Fruit fly (Drosophila melanogaster) whole organism, embryonic: Measurements from ENCODE around the gene CG33107.

ENCODE experiments used
- BEAF-32 ChIP-seq: fragments of 200-800 bp; sonication (Bioruptor generic); optimal IDR thresholded peaks from 3 replicates; lab custom pipeline; 2017; ENCODE audit warnings: missing biosample characterization, missing genetic modification characterization, mild to moderate bottlenecking, moderate library complexity, missing genetic modification reagents
- CG11093 ChIP-seq: fragments of 200-800 bp; sonication (Bioruptor generic); IDR thresholded peaks from 3 replicates; pipeline ENCODE4 v1.3.6; 2022; ENCODE audit warnings: missing biosample characterization, missing genetic modification characterization
- CG11504 ChIP-seq: fragments of 200-800 bp; sonication (Bioruptor generic); optimal IDR thresholded peaks from 3 replicates; lab custom pipeline; 2019; ENCODE audit warnings: missing biosample characterization, mild to moderate bottlenecking, missing genetic modification characterization, moderate library complexity
- CG12071 ChIP-seq: fragments of 200-800 bp; sonication (Bioruptor generic); optimal IDR thresholded peaks from 3 replicates; lab custom pipeline; 2018; ENCODE audit warnings: missing biosample characterization, mild to moderate bottlenecking, missing genetic modification characterization
- CG12744 ChIP-seq: fragments of 200-800 bp; sonication (Bioruptor generic); optimal IDR thresholded peaks from 2 replicates; lab custom pipeline; 2016; ENCODE audit warnings: missing biosample characterization, missing genetic modification characterization
- CG14050 ChIP-seq: fragments of 200-800 bp; sonication (Bioruptor generic); IDR thresholded peaks from 3 replicates; pipeline ENCODE4 v1.3.6; 2022; ENCODE audit warnings: missing biosample characterization, missing genetic modification characterization
- CG16813 ChIP-seq: fragments of 200-800 bp; sonication (Bioruptor generic); IDR thresholded peaks from 3 replicates; pipeline ENCODE4 v1.3.6; 2022; ENCODE audit warnings: missing biosample characterization, missing genetic modification characterization; ENCODE audit not compliant: partially characterized antibody
- CG17361 ChIP-seq: fragments of 200-800 bp; sonication (Bioruptor generic); IDR thresholded peaks from 3 replicates; pipeline ENCODE4 v1.3.6; 2022; ENCODE audit warnings: missing biosample characterization, missing genetic modification characterization
- CG17912 ChIP-seq: fragments of 200-800 bp; sonication (Bioruptor generic); optimal IDR thresholded peaks from 2 replicates; lab custom pipeline; 2018; ENCODE audit warnings: missing biosample characterization, mild to moderate bottlenecking, missing genetic modification characterization
- CG1792 ChIP-seq: fragments of 200-800 bp; sonication (Bioruptor generic); optimal IDR thresholded peaks from 2 replicates; lab custom pipeline; 2016; ENCODE audit warnings: missing biosample characterization, missing genetic modification characterization
- CG2712 ChIP-seq: fragments of 200-800 bp; optimal IDR thresholded peaks from 3 replicates; lab custom pipeline; 2019; ENCODE audit warnings: missing biosample characterization, mild to moderate bottlenecking, missing genetic modification characterization, moderate library complexity
- CG34376 ChIP-seq: fragments of 200-800 bp; sonication (Bioruptor generic); optimal IDR thresholded peaks from 2 replicates; lab custom pipeline; 2018; ENCODE audit warnings: missing biosample characterization, mild to moderate bottlenecking, missing genetic modification characterization
- CG43689 ChIP-seq: fragments of 200-800 bp; sonication (Bioruptor generic); IDR thresholded peaks from 2 replicates; pipeline ENCODE4 v1.3.6; 2022; ENCODE audit warnings: missing biosample characterization, missing genetic modification characterization
- CG4854 ChIP-seq: fragments of 200-800 bp; sonication (Bioruptor generic); optimal IDR thresholded peaks from 2 replicates; lab custom pipeline; 2016; ENCODE audit warnings: missing biosample characterization, missing genetic modification characterization, inconsistent platforms
- CG7839 ChIP-seq: fragments of 200-800 bp; sonication (Bioruptor generic); optimal IDR thresholded peaks from 3 replicates; lab custom pipeline; 2018; ENCODE audit warnings: missing biosample characterization, mild to moderate bottlenecking, missing genetic modification characterization, moderate library complexity
- CG8944 ChIP-seq: fragments of 200-800 bp; sonication (Bioruptor generic); optimal IDR thresholded peaks from 3 replicates; lab custom pipeline; 2016; ENCODE audit warnings: missing biosample characterization, missing genetic modification characterization
- CrebB ChIP-seq: fragments of 200-800 bp; sonication (Bioruptor generic); optimal IDR thresholded peaks from 3 replicates; lab custom pipeline; 2018; ENCODE audit warnings: missing biosample characterization, mild to moderate bottlenecking, missing genetic modification characterization
- D19B ChIP-seq: fragments of 200-800 bp; sonication (Bioruptor generic); optimal IDR thresholded peaks from 2 replicates; lab custom pipeline; 2017; ENCODE audit warnings: missing biosample characterization, mild to moderate bottlenecking, missing genetic modification characterization
- Mad ChIP-seq: fragments of 200-800 bp; sonication (Bioruptor generic); optimal IDR thresholded peaks from 2 replicates; lab custom pipeline; 2016; ENCODE audit warnings: missing biosample characterization, missing genetic modification characterization
- Oaz ChIP-seq: fragments of 200-800 bp; sonication (Bioruptor generic); IDR thresholded peaks from 2 replicates; pipeline ENCODE4 v1.3.6; 2022; ENCODE audit warnings: missing biosample characterization, missing genetic modification characterization
- Oli ChIP-seq: fragments of 200-800 bp; sonication (Bioruptor generic); optimal IDR thresholded peaks from 2 replicates; lab custom pipeline; 2018; ENCODE audit warnings: missing biosample characterization, mild to moderate bottlenecking, missing genetic modification characterization, moderate library complexity
- Ptx1 ChIP-seq: fragments of 200-800 bp; sonication (Bioruptor generic); IDR thresholded peaks from 2 replicates; pipeline ENCODE4 v1.3.6; 2022; ENCODE audit warnings: missing biosample characterization, missing genetic modification characterization
- chinmo ChIP-seq: fragments of 200-800 bp; sonication (Bioruptor generic); IDR thresholded peaks from 4 replicates; pipeline ENCODE4 v1.3.6; 2022; ENCODE audit warnings: missing biosample characterization, missing genetic modification characterization; ENCODE audit not compliant: partially characterized antibody
- ci ChIP-seq: fragments of 200-800 bp; sonication (Bioruptor generic); IDR thresholded peaks from 3 replicates; pipeline ENCODE4 v1.3.6; 2022; ENCODE audit warnings: missing biosample characterization, missing genetic modification characterization
- crol ChIP-seq: fragments of 200-800 bp; sonication (Bioruptor generic); IDR thresholded peaks from 2 replicates; pipeline ENCODE4 v1.3.6; 2022; ENCODE audit warnings: missing biosample characterization, missing genetic modification characterization
- da ChIP-seq: fragments of 200-800 bp; sonication (Bioruptor generic); optimal IDR thresholded peaks from 2 replicates; lab custom pipeline; 2016; ENCODE audit warnings: missing biosample characterization, missing genetic modification characterization
- dmrt99B ChIP-seq: fragments of 200-800 bp; sonication (Bioruptor generic); optimal IDR thresholded peaks from 2 replicates; lab custom pipeline; 2018; ENCODE audit warnings: missing biosample characterization, mild to moderate bottlenecking, missing genetic modification characterization, moderate library complexity
- dysf ChIP-seq: fragments of 200-800 bp; sonication (Bioruptor generic); IDR thresholded peaks from 3 replicates; pipeline ENCODE4 v1.3.6; 2022; ENCODE audit warnings: missing biosample characterization, missing genetic modification characterization
- eve ChIP-seq, 2 experiments: fragments of >200 bp; optimal IDR thresholded peaks; 2 replicates each; lab custom pipeline; 2017; ENCODE audit warnings: missing biosample characterization in 2 of 2, missing genetic modification characterization in 2 of 2
- gem ChIP-seq: fragments of 200-800 bp; sonication (Bioruptor generic); optimal IDR thresholded peaks from 2 replicates; lab custom pipeline; 2019; ENCODE audit warnings: missing biosample characterization, mild to moderate bottlenecking, missing genetic modification characterization, moderate library complexity
- jigr1 ChIP-seq: fragments of 200-800 bp; sonication (Bioruptor generic); IDR thresholded peaks from 3 replicates; pipeline ENCODE4 v1.3.6; 2022; ENCODE audit warnings: missing biosample characterization, missing genetic modification characterization
- klu ChIP-seq: fragments of 200-800 bp; sonication (Bioruptor generic); IDR thresholded peaks from 2 replicates; pipeline ENCODE4 v1.3.6; 2022; ENCODE audit warnings: missing biosample characterization, missing genetic modification characterization
- lov ChIP-seq, 2 experiments: fragments of 200-800 bp in 1 of 2; fragments of >200 bp in 1 of 2; sonication (Bioruptor generic) in 1 of 2; IDR thresholded peaks in 1 of 2; optimal IDR thresholded peaks in 1 of 2; 2 replicates in 1 of 2; 3 replicates in 1 of 2; pipeline versions ENCODE4 v1.3.6 to Lab custom; 2017 to 2022; ENCODE audit warnings: missing biosample characterization in 1 of 2, missing genetic modification characterization in 1 of 2
- oc ChIP-seq: fragments of 200-800 bp; sonication (Bioruptor generic); optimal IDR thresholded peaks from 2 replicates; lab custom pipeline; 2018; ENCODE audit warnings: missing biosample characterization, mild to moderate bottlenecking, missing genetic modification characterization, moderate library complexity
- otp ChIP-seq: fragments of 200-800 bp; sonication (Bioruptor generic); IDR thresholded peaks from 3 replicates; pipeline ENCODE4, ENCODE4 v1.3.6; 2022; ENCODE audit warnings: missing biosample characterization, missing genetic modification characterization
- ranshi ChIP-seq: fragments of 200-800 bp; sonication (Bioruptor generic); IDR thresholded peaks from 2 replicates; pipeline ENCODE4 v1.3.6; 2022; ENCODE audit warnings: missing biosample characterization, missing genetic modification characterization
- sens ChIP-seq: fragments of 200-800 bp; sonication (Bioruptor generic); peaks from one replicate; lab custom pipeline; 2016; ENCODE audit warnings: missing biosample characterization, missing genetic modification characterization
- sisA ChIP-seq: fragments of 200-800 bp; sonication (Bioruptor generic); IDR thresholded peaks from 2 replicates; pipeline ENCODE4 v1.3.6; 2022; ENCODE audit warnings: missing biosample characterization, missing genetic modification characterization
- ssp ChIP-seq: fragments of 200-800 bp; sonication (Bioruptor generic); IDR thresholded peaks from 2 replicates; pipeline ENCODE4 v1.3.6; 2022; ENCODE audit warnings: missing biosample characterization, missing genetic modification characterization
- stc ChIP-seq: fragments of 200-800 bp; sonication (Bioruptor generic); IDR thresholded peaks from 2 replicates; pipeline ENCODE4 v1.3.6; 2022; ENCODE audit warnings: missing biosample characterization, missing genetic modification characterization
- sug ChIP-seq: fragments of 200-800 bp; optimal IDR thresholded peaks from 2 replicates; lab custom pipeline; 2019; ENCODE audit warnings: missing biosample characterization, mild to moderate bottlenecking, missing genetic modification characterization, moderate library complexity
- tap ChIP-seq: fragments of 200-800 bp; optimal IDR thresholded peaks from 3 replicates; lab custom pipeline; 2019; ENCODE audit warnings: missing biosample characterization, mild to moderate bottlenecking, missing genetic modification characterization, moderate library complexity
- tgo ChIP-seq: fragments of 200-800 bp; sonication (Bioruptor generic); IDR thresholded peaks from 3 replicates; pipeline ENCODE4 v1.3.6; 2022; ENCODE audit warnings: missing biosample characterization, missing genetic modification characterization
- tll ChIP-seq, 2 experiments: fragments of 200-800 bp in 1 of 2; fragments of >200 bp in 1 of 2; sonication (Bioruptor generic) in 1 of 2; optimal IDR thresholded peaks; 2 replicates each; lab custom pipeline; 2017 to 2019; ENCODE audit warnings: missing biosample characterization in 2 of 2, missing genetic modification characterization in 2 of 2, mild to moderate bottlenecking in 1 of 2, moderate library complexity in 1 of 2
- vvl ChIP-seq: fragments of 200-800 bp; sonication (Bioruptor generic); IDR thresholded peaks from 2 replicates; pipeline ENCODE4 v1.3.6; 2022; ENCODE audit warnings: missing biosample characterization, missing genetic modification characterization
- zfh1 ChIP-seq: fragments of 200-800 bp; sonication (Bioruptor generic); IDR thresholded peaks from 3 replicates; pipeline ENCODE4 v1.3.6; 2022; ENCODE audit warnings: missing biosample characterization, missing genetic modification characterization

The CG33107 gene

dm6 chr3R:22547585-22548022, 36.9 kb downstream of the CG33107 start, which contains the start of gene AdipoR (continued):
- TF ChIP-seq ranshi (GFP tag; lab: Robert Waterston, UW) (no peak), CG4854 (GFP tag; lab: Kevin White, UChicago) (no peak), CG2712 (tag; lab: Kevin White, UChicago) (peak; percentile 40), CG11093 (GFP tag; lab: Robert Waterston, UW) (no peak), CrebB (tag; lab: Kevin White, UChicago) (no peak), ssp (GFP tag; lab: Robert Waterston, UW) (no peak), CG12744 (GFP tag; lab: Kevin White, UChicago) (no peak), eve (GFP tag; optimal IDR thresholded peaks at IDR 0.05; lab: Kevin White, UChicago) (no peak)

dm6 chr3R:22546017-22546416, 38.5 kb downstream of the CG33107 start:
- 0 out of 4 replicates have a peak, but pooled peaks have one; percentile 44 for TF ChIP-seq chinmo (GFP tag; lab: Robert Waterston, UW)
- no peak for TF ChIP-seq CG43689 (GFP tag; lab: Robert Waterston, UW)
- TF ChIP-seq gem: no peak
- peak; percentile 46 for TF ChIP-seq sug
- no peak for TF ChIP-seq dysf (GFP tag; lab: Robert Waterston, UW)
- TF ChIP-seq CG34376 (GFP tag; lab: Kevin White, UChicago): peak; percentile 40

- TF ChIP-seq ci (GFP tag; lab: Robert Waterston, UW): no peak
- peak; percentile 67 for TF ChIP-seq stc (GFP tag; lab: Robert Waterston, UW)
- peak; percentile 45; the same call in 1 of the 2 replicates for TF ChIP-seq Ptx1 (GFP tag; lab: Robert Waterston, UW)
- TF ChIP-seq BEAF-32: no peak
- no peak for TF ChIP-seq da (GFP tag; lab: Kevin White, UChicago)
- TF ChIP-seq CG16813 (GFP tag; lab: Robert Waterston, UW): 0 out of 3 replicates have a peak, but pooled peaks have one; percentile 26
- TF ChIP-seq CrebB (tag; lab: Kevin White, UChicago): no peak
- TF ChIP-seq CG8944 (GFP tag; lab: Kevin White, UChicago): no peak
- TF ChIP-seq Mad (GFP tag; lab: Kevin White, UChicago): no peak
- TF ChIP-seq sens (GFP tag; lab: Kevin White, UChicago): peak; percentile 70
- peak; percentile 53 for TF ChIP-seq CG11504 (tag; lab: Kevin White, UChicago)
- 0 out of 3 replicates have a peak, but pooled peaks have one; percentile 25 for TF ChIP-seq CG17361 (GFP tag; lab: Robert Waterston, UW)
- TF ChIP-seq tll (GFP tag; optimal IDR thresholded peaks at IDR 0.05; lab: Kevin White, UChicago): no peak
- no peak for TF ChIP-seq lov (optimal IDR thresholded peaks at IDR 0.05; lab: Kevin White, UChicago)
- TF ChIP-seq lov (GFP tag; IDR thresholded peaks at IDR 0.05; lab: Robert Waterston, UW): no peak
- TF ChIP-seq zfh1 (GFP tag; lab: Robert Waterston, UW): no peak
- no peak for TF ChIP-seq D19B (GFP tag; lab: Kevin White, UChicago)
- TF ChIP-seq tgo (GFP tag; lab: Robert Waterston, UW): peak; percentile 44; the same call in 1 of the 3 replicates
- TF ChIP-seq klu (GFP tag; lab: Robert Waterston, UW): no peak
- no peak for TF ChIP-seq Oaz (GFP tag; lab: Robert Waterston, UW)
- TF ChIP-seq tap (tag; lab: Kevin White, UChicago): peak; percentile 24
- 0 out of 2 replicates have a peak, but pooled peaks have one; percentile 37 for TF ChIP-seq sisA (GFP tag; lab: Robert Waterston, UW)
- peak; percentile 45; the same call in 1 of the 3 replicates for TF ChIP-seq CG14050 (GFP tag; lab: Robert Waterston, UW)
- TF ChIP-seq jigr1 (GFP tag; lab: Robert Waterston, UW): no peak
- TF ChIP-seq CG1792: no peak
- peak; percentile 31 for TF ChIP-seq CG7839
- no peak for TF ChIP-seq crol (GFP tag; lab: Robert Waterston, UW)
- TF ChIP-seq Oli (tag; lab: Kevin White, UChicago): peak; percentile 34
- TF ChIP-seq oc: peak; percentile 11
- peak; percentile 29; the same call in 1 of the 2 replicates for TF ChIP-seq ranshi (GFP tag; lab: Robert Waterston, UW)
- peak; percentile 34 for TF ChIP-seq dmrt99B
- TF ChIP-seq otp (GFP tag; lab: Robert Waterston, UW): no peak
- TF ChIP-seq vvl (GFP tag; lab: Robert Waterston, UW): peak; percentile 57
- no peak for TF ChIP-seq CG17912 (GFP tag; lab: Kevin White, UChicago)
- TF ChIP-seq CG12071: no peak
Observed at dm6 chr3R:22542773-22543411, 41.6 kb downstream of the CG33107 start.
